Fruit fly (Drosophila melanogaster) whole organism, pupa: ENCODE measurements around the gene tws.

Source experiments
- CG10348 ChIP-seq: fragments of 200-800 bp; sonication (Bioruptor generic); IDR thresholded peaks from 2 replicates; pipeline ENCODE4 v1.3.6; 2022; ENCODE audit warnings: missing biosample characterization, missing genetic modification characterization
- CG12605 ChIP-seq: fragments of 200-800 bp; sonication (Bioruptor generic); IDR thresholded peaks from 2 replicates; pipeline ENCODE4 v1.3.6; 2022; ENCODE audit warnings: missing biosample characterization, missing genetic modification characterization
- CG13204 ChIP-seq: fragments of 200-800 bp; sonication (Bioruptor generic); optimal IDR thresholded peaks from 2 replicates; lab custom pipeline; 2018; ENCODE audit warnings: missing biosample characterization, mild to moderate bottlenecking, missing genetic modification characterization, moderate library complexity
- CG14655 ChIP-seq: fragments of 200-800 bp; sonication (Bioruptor generic); optimal IDR thresholded peaks from 3 replicates; lab custom pipeline; 2017; ENCODE audit warnings: mild to moderate bottlenecking, missing biosample characterization, missing genetic modification reagents, missing genetic modification characterization
- CG15710 ChIP-seq: fragments of 200-800 bp; sonication (Bioruptor generic); optimal IDR thresholded peaks from 2 replicates; lab custom pipeline; 2018; ENCODE audit warnings: missing biosample characterization, mild to moderate bottlenecking, missing genetic modification characterization, moderate library complexity
- CG17806 ChIP-seq: fragments of 200-800 bp; sonication (Bioruptor generic); optimal IDR thresholded peaks from 2 replicates; lab custom pipeline; 2018; ENCODE audit warnings: missing biosample characterization, mild to moderate bottlenecking, missing genetic modification characterization, moderate library complexity
- CG32121 ChIP-seq: fragments of 200-800 bp; sonication (Bioruptor generic); IDR thresholded peaks from 2 replicates; pipeline ENCODE4 v1.3.6; 2022; ENCODE audit warnings: missing biosample characterization, missing genetic modification characterization
- CG34367 ChIP-seq: fragments of 200-800 bp; sonication (Bioruptor generic); optimal IDR thresholded peaks from 2 replicates; lab custom pipeline; 2018; ENCODE audit warnings: missing biosample characterization, mild to moderate bottlenecking, missing genetic modification characterization
- CG4496 ChIP-seq: fragments of 200-800 bp; sonication (Bioruptor generic); IDR thresholded peaks from 3 replicates; pipeline ENCODE4 v1.3.6; 2022; ENCODE audit warnings: missing biosample characterization, missing genetic modification characterization
- CG8159 ChIP-seq: fragments of 200-800 bp; sonication (Bioruptor generic); optimal IDR thresholded peaks from 3 replicates; lab custom pipeline; 2018; ENCODE audit warnings: missing biosample characterization, mild to moderate bottlenecking, missing genetic modification characterization, moderate library complexity
- CG8301 ChIP-seq: fragments of 200-800 bp; sonication (Bioruptor generic); optimal IDR thresholded peaks from 2 replicates; lab custom pipeline; 2018; ENCODE audit warnings: missing biosample characterization, mild to moderate bottlenecking, missing genetic modification characterization
- CG9948 ChIP-seq: fragments of 200-800 bp; sonication (Bioruptor generic); optimal IDR thresholded peaks from 2 replicates; lab custom pipeline; 2018; ENCODE audit warnings: missing biosample characterization, mild to moderate bottlenecking, missing genetic modification characterization, moderate library complexity
- D1 ChIP-seq: fragments of 200-800 bp; sonication (Bioruptor generic); optimal IDR thresholded peaks from 2 replicates; lab custom pipeline; 2018; ENCODE audit warnings: missing biosample characterization, mild to moderate bottlenecking, missing genetic modification characterization, moderate library complexity
- EcR ChIP-seq: fragments of 200-800 bp; sonication (Bioruptor generic); optimal IDR thresholded peaks from 3 replicates; lab custom pipeline; 2019; ENCODE audit warnings: missing biosample characterization, missing genetic modification characterization, mild to moderate bottlenecking, moderate library complexity, missing genetic modification reagents
- Ets98B ChIP-seq: fragments of 200-800 bp; sonication (Bioruptor generic); IDR thresholded peaks from 2 replicates; pipeline ENCODE4 v1.3.6; 2022; ENCODE audit warnings: missing biosample characterization, missing genetic modification characterization
- Pif1A ChIP-seq: fragments of 200-800 bp; sonication (Bioruptor generic); optimal IDR thresholded peaks from 3 replicates; lab custom pipeline; 2016; ENCODE audit warnings: missing biosample characterization, missing genetic modification characterization
- Pif1B ChIP-seq: fragments of 200-800 bp; sonication (Bioruptor generic); optimal IDR thresholded peaks from 3 replicates; lab custom pipeline; 2016; ENCODE audit warnings: missing biosample characterization, missing genetic modification characterization
- Snoo ChIP-seq: fragments of 200-800 bp; sonication (Bioruptor generic); optimal IDR thresholded peaks from 3 replicates; lab custom pipeline; 2017; ENCODE audit warnings: missing biosample characterization, mild to moderate bottlenecking, missing genetic modification characterization, inconsistent platforms
- fd96Ca ChIP-seq: fragments of 200-800 bp; sonication (Bioruptor generic); IDR thresholded peaks from 3 replicates; pipeline ENCODE4 v1.3.6; 2022; ENCODE audit warnings: missing biosample characterization, missing genetic modification characterization
- gl ChIP-seq: fragments of 200-800 bp; sonication (Bioruptor generic); optimal IDR thresholded peaks from 2 replicates; lab custom pipeline; 2018; ENCODE audit warnings: missing biosample characterization, mild to moderate bottlenecking, missing genetic modification characterization
- rn ChIP-seq: fragments of 200-800 bp; sonication (Bioruptor generic); IDR thresholded peaks from 2 replicates; pipeline ENCODE4 v1.3.6; 2022; ENCODE audit warnings: missing biosample characterization, missing genetic modification characterization

The tws gene

DNA sequence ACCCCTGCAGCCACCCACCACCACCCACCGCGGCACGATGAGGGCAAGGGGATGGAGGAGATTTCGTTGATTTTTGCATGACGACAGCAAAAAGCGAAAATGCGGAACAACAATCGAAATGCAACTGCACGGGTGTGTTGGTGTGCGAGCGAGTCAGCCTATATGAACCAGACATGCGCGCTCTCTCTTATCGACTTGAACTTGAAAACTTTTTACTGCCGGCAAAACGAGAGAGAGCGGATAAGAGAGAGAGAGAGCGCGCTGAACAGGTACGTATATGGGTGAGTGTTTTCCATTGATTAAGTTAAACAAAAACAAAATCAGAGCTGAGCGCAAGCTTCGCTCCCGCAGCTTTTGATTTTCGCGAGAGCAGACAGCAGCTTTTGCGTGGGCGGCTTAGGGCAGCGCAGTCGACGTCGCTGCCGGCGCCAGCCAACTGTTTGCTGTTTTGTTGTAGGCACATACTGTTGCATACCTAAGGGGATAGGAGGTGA is 50.4 kb downstream of the tws start:
- TF ChIP-seq Pif1A = no peak
- TF ChIP-seq CG8301 (tag; lab: Kevin White, UChicago) = no peak
- no peak; the same call in 2 of the 3 replicates for TF ChIP-seq fd96Ca (GFP tag; lab: Robert Waterston, UW)
- peak; percentile 84 for TF ChIP-seq EcR
- TF ChIP-seq CG12605 (GFP tag; lab: Robert Waterston, UW) = no peak
- peak; percentile 23 for TF ChIP-seq Pif1B (GFP tag; lab: Kevin White, UChicago)
- peak; percentile 54; the same call in 1 of the 3 replicates for TF ChIP-seq CG4496
- TF ChIP-seq Snoo (tag; lab: Kevin White, UChicago) = peak; percentile 17
- TF ChIP-seq Ets98B (GFP tag; lab: Robert Waterston, UW) = peak; percentile 35; the same call in 1 of the 2 replicates

DNA sequence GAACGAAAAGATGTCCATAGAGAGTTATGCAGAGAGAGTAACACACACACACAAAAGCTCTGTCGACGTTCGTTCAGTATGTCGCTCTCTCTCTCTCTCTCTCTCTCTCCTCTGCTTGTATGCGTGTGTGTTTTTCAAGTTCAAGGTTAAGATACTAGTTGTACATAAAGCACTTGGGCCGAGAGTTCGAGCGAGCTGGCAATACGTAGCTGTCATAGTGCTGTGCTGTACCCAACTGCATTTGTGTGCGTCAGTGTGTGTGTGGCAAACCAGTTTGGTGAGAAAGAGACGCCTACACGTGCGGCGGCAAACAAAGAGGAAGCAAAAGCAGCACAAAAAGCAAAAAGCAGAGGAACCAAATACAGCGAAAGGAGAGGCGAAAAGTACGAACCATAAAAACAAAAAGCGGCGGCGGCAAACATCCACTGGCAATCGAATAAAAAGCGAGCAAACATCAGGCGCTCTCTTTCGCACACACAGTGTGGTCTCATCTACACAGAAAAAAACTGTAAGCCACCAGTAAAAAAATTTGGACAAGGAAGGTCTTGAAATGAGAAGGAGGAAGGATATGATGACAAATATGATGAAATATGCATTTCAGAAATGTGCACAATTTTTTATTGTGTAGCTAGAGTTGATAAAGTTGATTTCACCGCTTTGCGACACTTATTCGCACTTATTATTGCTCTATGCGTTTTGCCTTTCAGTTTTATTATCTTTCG is 52.2 kb downstream of the tws start:
- peak; percentile 78 for TF ChIP-seq CG8301 (tag; lab: Kevin White, UChicago)
- TF ChIP-seq CG4496 = peak; percentile 93
- TF ChIP-seq CG14655 (GFP tag; lab: Kevin White, UChicago) = peak; percentile 83
- peak; percentile 77 for TF ChIP-seq CG12605 (GFP tag; lab: Robert Waterston, UW)
- peak; percentile 89 for TF ChIP-seq CG15710
- peak; percentile 89 for TF ChIP-seq CG8159 (tag; lab: Kevin White, UChicago)
- peak; percentile 89 for TF ChIP-seq CG34367
- TF ChIP-seq Ets98B (GFP tag; lab: Robert Waterston, UW) = peak; percentile 81
- TF ChIP-seq EcR = peak; percentile 92
- TF ChIP-seq Snoo (tag; lab: Kevin White, UChicago) = peak; percentile 70
- peak; percentile 88 for TF ChIP-seq D1 (tag; lab: Kevin White, UChicago)
- TF ChIP-seq CG9948 (tag; lab: Kevin White, UChicago) = peak; percentile 91
- TF ChIP-seq Pif1A = peak; percentile 96
- TF ChIP-seq CG13204 = peak; percentile 65
- peak; percentile 80 for TF ChIP-seq gl
- TF ChIP-seq CG17806 (tag; lab: Kevin White, UChicago) = peak; percentile 91
- peak; percentile 90 for TF ChIP-seq Pif1B (GFP tag; lab: Kevin White, UChicago)
- TF ChIP-seq CG32121 (GFP tag; lab: Robert Waterston, UW) = peak; percentile 85
- TF ChIP-seq fd96Ca (GFP tag; lab: Robert Waterston, UW) = peak; percentile 93
- TF ChIP-seq rn = peak; percentile 90
- peak; percentile 41; the same call in 1 of the 2 replicates for TF ChIP-seq CG10348 (GFP tag; lab: Robert Waterston, UW)

DNA sequence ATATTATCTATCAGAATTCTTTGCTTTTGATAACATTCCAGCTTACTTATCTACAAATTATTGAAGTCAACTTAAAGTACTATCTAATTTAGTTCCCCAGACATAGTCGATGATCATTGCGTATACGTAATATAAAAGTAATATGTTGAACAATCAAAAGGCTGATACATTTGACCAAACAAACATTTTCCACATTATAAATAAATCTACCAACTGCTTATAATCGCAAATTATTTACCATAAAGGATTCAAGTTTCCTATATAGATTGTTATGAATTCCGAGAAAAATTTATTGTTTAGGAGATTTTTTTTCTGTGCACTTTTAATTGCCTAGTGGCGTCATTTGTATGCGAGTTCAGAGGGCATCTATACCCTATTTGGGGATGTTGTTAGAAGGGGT is 52.9 kb downstream of the tws start:
- TF ChIP-seq CG10348 (GFP tag; lab: Robert Waterston, UW) (no peak), CG9948 (tag; lab: Kevin White, UChicago) (peak; percentile 2)

DNA sequence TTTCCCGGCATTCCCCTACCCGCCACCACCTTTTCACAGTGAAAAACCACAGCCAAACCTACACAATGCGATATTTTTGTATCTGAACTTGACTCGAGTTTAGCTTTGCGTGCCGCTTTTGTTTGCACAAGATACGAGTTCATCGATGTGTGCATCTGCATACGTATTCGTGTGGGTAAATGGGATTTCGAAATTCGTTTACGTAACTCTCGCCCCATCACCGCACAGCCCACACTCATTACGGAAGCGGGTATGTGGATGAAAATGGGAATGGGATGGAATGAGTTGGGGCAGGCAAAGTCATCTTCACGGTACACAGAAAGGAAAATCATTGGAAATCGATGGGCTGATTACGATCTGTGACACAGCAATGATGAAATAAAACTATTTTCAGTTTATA is 53.4 kb downstream of the tws start:
- TF ChIP-seq CG10348 (GFP tag; lab: Robert Waterston, UW) (no peak), D1 (tag; lab: Kevin White, UChicago) (no peak), CG8301 (tag; lab: Kevin White, UChicago) (no peak), gl (no peak), Pif1A (no peak), EcR (no peak), Ets98B (GFP tag; lab: Robert Waterston, UW) (no peak), fd96Ca (GFP tag; lab: Robert Waterston, UW) (no peak), CG12605 (GFP tag; lab: Robert Waterston, UW) (no peak), CG8159 (tag; lab: Kevin White, UChicago) (no peak), CG34367 (no peak), CG4496 (no peak), Pif1B (GFP tag; lab: Kevin White, UChicago) (no peak), CG14655 (GFP tag; lab: Kevin White, UChicago) (no peak)
- TF ChIP-seq, all 21 proteins: peak for 0

DNA sequence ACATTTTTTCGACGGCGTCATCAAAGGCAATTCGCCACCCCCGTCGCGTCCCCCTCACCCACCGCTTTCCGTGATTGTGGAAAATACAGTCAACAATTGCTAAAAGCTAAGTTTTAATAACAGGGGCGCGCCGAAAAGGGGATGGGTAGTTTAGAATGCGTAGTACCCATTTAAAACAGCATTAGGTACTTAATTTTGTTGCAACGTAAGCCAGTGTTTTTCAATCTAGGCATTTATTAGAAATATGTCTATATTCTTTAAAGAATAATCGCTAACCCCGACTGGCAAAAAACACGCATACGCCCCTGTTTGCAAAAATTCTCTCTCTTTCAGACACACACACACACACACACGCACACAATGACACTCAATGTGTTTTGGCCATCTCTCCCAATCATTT is 54.7 kb downstream of the tws start:
- TF ChIP-seq D1 (tag; lab: Kevin White, UChicago) (no peak), Pif1A (peak; percentile 27), CG13204 (no peak), rn (0 out of 2 replicates have a peak, but pooled peaks have one; percentile 14), CG8301 (tag; lab: Kevin White, UChicago) (peak; percentile 7), Pif1B (GFP tag; lab: Kevin White, UChicago) (no peak), CG15710 (peak; percentile 57), Ets98B (GFP tag; lab: Robert Waterston, UW) (0 out of 2 replicates have a peak, but pooled peaks have one; percentile 34), CG10348 (GFP tag; lab: Robert Waterston, UW) (no peak), CG14655 (GFP tag; lab: Kevin White, UChicago) (peak; percentile 37), CG12605 (GFP tag; lab: Robert Waterston, UW) (no peak), CG4496 (peak; percentile 75), Snoo (tag; lab: Kevin White, UChicago) (peak; percentile 75), CG8159 (tag; lab: Kevin White, UChicago) (peak; percentile 41), CG32121 (GFP tag; lab: Robert Waterston, UW) (peak; percentile 39; the same call in 1 of the 2 replicates), CG34367 (peak; percentile 46), fd96Ca (GFP tag; lab: Robert Waterston, UW) (peak; percentile 69; the same call in 2 of the 3 replicates), EcR (no peak), CG17806 (tag; lab: Kevin White, UChicago) (peak; percentile 54), CG9948 (tag; lab: Kevin White, UChicago) (peak; percentile 40), gl (no peak)
